Worm (Caenorhabditis elegans): ENCODE data around the gene ins-6.

ce11 chrII:6026646-6027045, 26.4 kb downstream of the ins-6 start:
- no peak for TF ChIP-seq ztf-29 (GFP tag; IDR thresholded peaks at IDR 0.05)
- no peak for TF ChIP-seq med-1 (GFP tag; optimal IDR thresholded peaks at IDR 0.05; ENCODE audit: insufficient read depth)
- TF ChIP-seq klf-2 (GFP tag; conservative IDR thresholded peaks at IDR 0.05): no peak
